Worm (Caenorhabditis elegans): Measurements from ENCODE around the gene F57B9.3.

- no peak for TF ChIP-seq him-1 (tag; optimal IDR thresholded peaks at IDR 0.05)
- no peak for TF ChIP-seq W03F9.2 (tag; optimal IDR thresholded peaks at IDR 0.05)
- no peak for TF ChIP-seq dao-5 (tag; optimal IDR thresholded peaks at IDR 0.05)
Observed at ce11 chrIII:6953978-6954377, 14.4 kb downstream of the F57B9.3 start.
